Fruit fly (Drosophila melanogaster): ENCODE data around the gene CG7523.
A peak's percentile ranks its signal among the peaks of the same experiment; 100 is the strongest.

Gene CG7523

DNA sequence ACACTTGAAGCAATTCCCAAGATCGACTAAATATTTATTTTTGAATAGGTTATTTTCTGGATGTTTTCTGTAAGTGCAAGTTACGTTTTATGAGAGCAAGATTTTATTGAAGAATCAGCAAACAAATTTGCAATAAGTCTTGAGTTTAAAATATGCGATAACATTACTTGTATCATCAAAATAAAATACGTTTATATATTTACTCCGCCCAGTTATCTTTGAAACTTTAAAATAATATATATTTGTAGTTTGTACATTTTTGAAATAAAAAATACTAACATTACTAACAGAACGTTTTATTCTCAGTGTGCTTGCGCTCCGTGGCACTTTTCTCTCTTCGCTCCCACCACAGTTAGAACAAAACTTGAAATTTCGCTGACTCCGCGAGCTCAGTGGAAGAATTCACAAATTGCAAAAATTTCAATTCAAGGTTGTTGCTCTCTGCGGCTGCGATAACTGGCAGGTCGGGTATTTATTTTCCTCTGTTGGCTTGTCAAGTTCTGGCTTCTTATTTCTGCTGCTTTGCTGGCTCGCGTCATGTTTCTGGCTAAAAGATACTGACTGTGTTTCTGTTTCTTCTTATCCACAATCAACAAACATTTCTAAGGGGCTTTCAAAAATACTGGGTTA lies 8.8 kb upstream of the CG7523 start (continued):
- TF ChIP-seq gfzf (GFP tag; optimal IDR thresholded peaks at IDR 0.05): no peak
- TF ChIP-seq Ets97D (GFP tag; optimal IDR thresholded peaks at IDR 0.05): no peak
- TF ChIP-seq nom (GFP tag; optimal IDR thresholded peaks at IDR 0.05): peak; percentile 54
- peak; percentile 72 for TF ChIP-seq Med (GFP tag)
- peak; percentile 71 for TF ChIP-seq sens (GFP tag)
- peak; percentile 87 for TF ChIP-seq lbe (GFP tag; optimal IDR thresholded peaks at IDR 0.05)
- TF ChIP-seq her (GFP tag; optimal IDR thresholded peaks at IDR 0.05): no peak
- TF ChIP-seq dmrt99B (tag; optimal IDR thresholded peaks at IDR 0.05): no peak
- TF ChIP-seq Nf-YC (tag; optimal IDR thresholded peaks at IDR 0.05): no peak
- peak; percentile 84 for TF ChIP-seq corto (GFP tag; optimal IDR thresholded peaks at IDR 0.05)
- TF ChIP-seq CG30403 (GFP tag; optimal IDR thresholded peaks at IDR 0.05): peak; percentile 57
- 0 out of 2 replicates have a peak, but pooled peaks have one; percentile 7 for TF ChIP-seq seq (GFP tag; IDR thresholded peaks at IDR 0.05)
- peak; percentile 41 for TF ChIP-seq CG12391 (tag; optimal IDR thresholded peaks at IDR 0.05)
- no peak for TF ChIP-seq Scr (GFP tag; IDR thresholded peaks at IDR 0.05; ENCODE audit: partially characterized antibody)
- no peak for TF ChIP-seq Lhr (GFP tag; optimal IDR thresholded peaks at IDR 0.05)
- TF ChIP-seq CG14014 (GFP tag; IDR thresholded peaks at IDR 0.05): no peak
- TF ChIP-seq zen (tag; optimal IDR thresholded peaks at IDR 0.05): no peak
- TF ChIP-seq sc (optimal IDR thresholded peaks at IDR 0.05): no peak
- TF ChIP-seq sc (GFP tag; optimal IDR thresholded peaks at IDR 0.05): no peak
- TF ChIP-seq CG17829 (tag; optimal IDR thresholded peaks at IDR 0.05): peak; percentile 5
- peak; percentile 18 for TF ChIP-seq ind (GFP tag; optimal IDR thresholded peaks at IDR 0.05)
- TF ChIP-seq pita (GFP tag; optimal IDR thresholded peaks at IDR 0.05): no peak
- TF ChIP-seq CG4707 (GFP tag; optimal IDR thresholded peaks at IDR 0.05): no peak
- no peak for TF ChIP-seq prd (optimal IDR thresholded peaks at IDR 0.05)
- TF ChIP-seq prd (GFP tag; IDR thresholded peaks at IDR 0.05): no peak
- TF ChIP-seq mld (GFP tag; IDR thresholded peaks at IDR 0.05; ENCODE audit: partially characterized antibody): no peak
- TF ChIP-seq Dbx (GFP tag; IDR thresholded peaks at IDR 0.05): no peak
- no peak for TF ChIP-seq cwo (GFP tag; optimal IDR thresholded peaks at IDR 0.05)
- TF ChIP-seq CG3281 (GFP tag; optimal IDR thresholded peaks at IDR 0.05): peak; percentile 37
- peak; percentile 10 for TF ChIP-seq CG12155 (GFP tag; optimal IDR thresholded peaks at IDR 0.05)
- peak; percentile 8 for TF ChIP-seq CG7839 (tag; optimal IDR thresholded peaks at IDR 0.05)
- TF ChIP-seq ro (GFP tag; IDR thresholded peaks at IDR 0.05): no peak
- TF ChIP-seq Stat92E (GFP tag; optimal IDR thresholded peaks at IDR 0.05): no peak
- peak; percentile 30 for TF ChIP-seq CG18262 (tag; optimal IDR thresholded peaks at IDR 0.05)
- peak; percentile 0 for TF ChIP-seq CG12659 (GFP tag; optimal IDR thresholded peaks at IDR 0.05)

DNA sequence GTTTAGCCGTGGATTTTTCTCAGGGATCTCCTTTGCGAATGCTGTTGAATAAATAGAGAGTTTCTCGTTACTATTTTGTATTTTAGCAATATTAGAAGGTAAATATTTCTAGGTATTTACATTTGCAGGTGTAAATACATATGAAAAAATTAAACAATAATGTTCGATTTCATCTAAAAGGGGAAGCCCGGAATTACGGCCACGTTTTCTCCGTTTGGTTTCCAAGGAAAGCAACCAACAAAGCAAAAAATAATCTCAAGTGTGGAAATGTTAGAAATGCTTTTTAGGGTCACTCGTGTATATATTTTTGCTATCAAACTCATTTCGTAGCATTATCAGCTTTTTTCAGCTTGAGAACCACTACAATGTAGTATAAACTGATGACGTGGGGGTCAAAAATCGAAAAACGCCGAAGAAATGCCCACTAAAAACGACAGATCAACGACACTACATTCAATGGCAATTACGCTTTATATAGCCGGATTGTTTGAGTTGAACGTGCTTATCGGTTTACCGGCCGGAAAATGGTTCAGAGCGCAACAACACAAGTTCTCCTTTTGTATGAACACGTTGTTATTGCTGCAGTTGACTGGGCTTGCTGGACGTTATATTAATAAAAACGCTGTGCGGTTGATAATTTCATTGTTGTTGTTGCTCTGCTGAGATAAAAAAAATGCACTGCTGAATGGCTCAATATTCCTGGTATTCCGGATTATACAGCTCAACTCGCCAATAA lies 7.6 kb upstream of the CG7523 start:
- TF ChIP-seq sug (tag; optimal IDR thresholded peaks at IDR 0.05): peak; percentile 33
- TF ChIP-seq CG18619 (GFP tag; optimal IDR thresholded peaks at IDR 0.05): no peak
- TF ChIP-seq CG14667 (GFP tag; IDR thresholded peaks at IDR 0.05): no peak
- TF ChIP-seq corto (GFP tag; optimal IDR thresholded peaks at IDR 0.05): peak; percentile 29
- no peak for TF ChIP-seq Spps (tag; optimal IDR thresholded peaks at IDR 0.05)
- TF ChIP-seq unpg (GFP tag; optimal IDR thresholded peaks at IDR 0.05): no peak
- peak; percentile 42 for TF ChIP-seq exex (tag; optimal IDR thresholded peaks at IDR 0.05)
- no peak for TF ChIP-seq CG30020 (tag; optimal IDR thresholded peaks at IDR 0.05)
- TF ChIP-seq CG12104 (GFP tag; optimal IDR thresholded peaks at IDR 0.05): no peak
- TF ChIP-seq lbe (GFP tag; optimal IDR thresholded peaks at IDR 0.05): peak; percentile 24
- TF ChIP-seq CG2199 (GFP tag; IDR thresholded peaks at IDR 0.05): peak; percentile 68
- no peak for TF ChIP-seq CG8359 (GFP tag; optimal IDR thresholded peaks at IDR 0.05; ENCODE audit: borderline replicate concordance)
- no peak for TF ChIP-seq CG11560 (tag; IDR thresholded peaks at IDR 0.05)
- no peak for TF ChIP-seq CG9609 (GFP tag; optimal IDR thresholded peaks at IDR 0.05)
- TF ChIP-seq Pdp1 (GFP tag; optimal IDR thresholded peaks at IDR 0.05): peak in 1 of 2 experiments; percentile 7
- peak in 1 of 2 experiments; percentile 79 for TF ChIP-seq Hr78 (GFP tag; optimal IDR thresholded peaks at IDR 0.05)
